Fruit fly (Drosophila melanogaster) whole organism, embryonic: Measurements from ENCODE around the gene CG9471.

Source experiments
- Atf-2 ChIP-seq: fragments of 200-800 bp; sonication (Bioruptor generic); optimal IDR thresholded peaks from 2 replicates; lab custom pipeline; 2016; ENCODE audit warnings: missing biosample characterization, missing genetic modification characterization
- CG10209 ChIP-seq: fragments of 200-800 bp; sonication (Bioruptor generic); optimal IDR thresholded peaks from 3 replicates; lab custom pipeline; 2017; ENCODE audit warnings: missing biosample characterization, mild to moderate bottlenecking, missing genetic modification characterization, missing genetic modification reagents
- CG10274 ChIP-seq: fragments of 200-800 bp; sonication (Bioruptor generic); optimal IDR thresholded peaks from 3 replicates; lab custom pipeline; 2017; ENCODE audit warnings: missing biosample characterization, mild to moderate bottlenecking, missing genetic modification characterization
- CG12299 ChIP-seq: fragments of 200-800 bp; sonication (Bioruptor generic); optimal IDR thresholded peaks from 2 replicates; lab custom pipeline; 2018; ENCODE audit warnings: missing biosample characterization, mild to moderate bottlenecking, missing genetic modification characterization
- CG1647 ChIP-seq: fragments of 200-800 bp; sonication (Bioruptor generic); optimal IDR thresholded peaks from 3 replicates; lab custom pipeline; 2016; ENCODE audit warnings: missing biosample characterization, missing genetic modification characterization
- CG17568 ChIP-seq: fragments of 200-800 bp; sonication (Bioruptor generic); optimal IDR thresholded peaks from 2 replicates; lab custom pipeline; 2018; ENCODE audit warnings: missing biosample characterization, mild to moderate bottlenecking, missing genetic modification characterization, moderate library complexity
- CG30020 ChIP-seq: fragments of 200-800 bp; optimal IDR thresholded peaks from 2 replicates; lab custom pipeline; 2019; ENCODE audit warnings: missing biosample characterization, mild to moderate bottlenecking, missing genetic modification characterization, moderate library complexity
- CG3281 ChIP-seq: fragments of 200-800 bp; sonication (Bioruptor generic); optimal IDR thresholded peaks from 3 replicates; lab custom pipeline; 2017; ENCODE audit warnings: missing biosample characterization, mild to moderate bottlenecking, missing genetic modification characterization
- CG3995 ChIP-seq: fragments of 200-800 bp; sonication (Bioruptor generic); optimal IDR thresholded peaks from 3 replicates; lab custom pipeline; 2016; ENCODE audit warnings: missing biosample characterization, missing genetic modification characterization
- CG5180 ChIP-seq: fragments of 200-800 bp; sonication (Bioruptor generic); optimal IDR thresholded peaks from 3 replicates; lab custom pipeline; 2017; ENCODE audit warnings: missing biosample characterization, missing genetic modification characterization, mild to moderate bottlenecking, moderate library complexity, missing genetic modification reagents
- CG6654 ChIP-seq: fragments of 200-800 bp; sonication (Bioruptor generic); optimal IDR thresholded peaks from 2 replicates; lab custom pipeline; 2017; ENCODE audit warnings: missing biosample characterization, mild to moderate bottlenecking, missing genetic modification characterization
- CG6791 ChIP-seq: fragments of 200-800 bp; sonication (Bioruptor generic); IDR thresholded peaks from 3 replicates; pipeline ENCODE4 v1.3.6; 2022; ENCODE audit warnings: missing biosample characterization, missing genetic modification characterization; ENCODE audit not compliant: partially characterized antibody
- CG7987 ChIP-seq: fragments of 200-800 bp; sonication (Bioruptor generic); optimal IDR thresholded peaks from 2 replicates; lab custom pipeline; 2018; ENCODE audit warnings: missing biosample characterization, mild to moderate bottlenecking, missing genetic modification characterization, moderate library complexity
- CG9437 ChIP-seq: fragments of 200-800 bp; sonication (Bioruptor generic); optimal IDR thresholded peaks from 2 replicates; lab custom pipeline; 2018; ENCODE audit warnings: missing biosample characterization, mild to moderate bottlenecking, missing genetic modification characterization
- CG9932 ChIP-seq: fragments of 200-800 bp; sonication (Bioruptor generic); IDR thresholded peaks from 2 replicates; pipeline ENCODE4 v1.3.6; 2022; ENCODE audit warnings: missing biosample characterization, missing genetic modification characterization
- Chrac-16 ChIP-seq: fragments of 200-800 bp; sonication (Bioruptor generic); optimal IDR thresholded peaks from 3 replicates; lab custom pipeline; 2016; ENCODE audit warnings: missing biosample characterization, missing genetic modification characterization
- Dad ChIP-seq: fragments of 200-800 bp; sonication (Bioruptor generic); optimal IDR thresholded peaks from 3 replicates; lab custom pipeline; 2016; ENCODE audit warnings: missing biosample characterization, missing genetic modification characterization
- Dip3 ChIP-seq: fragments of 200-800 bp; sonication (Bioruptor generic); optimal IDR thresholded peaks from 3 replicates; lab custom pipeline; 2016; ENCODE audit warnings: missing biosample characterization, missing genetic modification characterization
- ERR ChIP-seq: fragments of 200-800 bp; sonication (Bioruptor generic); optimal IDR thresholded peaks from 2 replicates; lab custom pipeline; 2016; ENCODE audit warnings: missing biosample characterization, missing genetic modification characterization
- Hand ChIP-seq: fragments of 200-800 bp; sonication (Bioruptor generic); optimal IDR thresholded peaks from 2 replicates; lab custom pipeline; 2017; ENCODE audit warnings: mild to moderate bottlenecking, missing biosample characterization, missing genetic modification reagents, missing genetic modification characterization
- HmgD ChIP-seq: fragments of 200-800 bp; sonication (Bioruptor generic); optimal IDR thresholded peaks from 3 replicates; lab custom pipeline; 2016; ENCODE audit warnings: missing biosample characterization, missing genetic modification characterization
- Hmx ChIP-seq: fragments of 200-800 bp; sonication (Bioruptor generic); optimal IDR thresholded peaks from 2 replicates; lab custom pipeline; 2016; ENCODE audit warnings: missing biosample characterization, missing genetic modification characterization
- Lhr ChIP-seq: fragments of 200-800 bp; sonication (Bioruptor generic); optimal IDR thresholded peaks from 3 replicates; lab custom pipeline; 2017; ENCODE audit warnings: mild to moderate bottlenecking, missing biosample characterization, missing genetic modification reagents, missing genetic modification characterization
- Ptx1 ChIP-seq: fragments of 200-800 bp; sonication (Bioruptor generic); IDR thresholded peaks from 2 replicates; pipeline ENCODE4 v1.3.6; 2022; ENCODE audit warnings: missing biosample characterization, missing genetic modification characterization
- Sin3A ChIP-seq: fragments of >200 bp; optimal IDR thresholded peaks from 2 replicates; lab custom pipeline; 2018
- Sry-β ChIP-seq: fragments of 200-800 bp; sonication (Bioruptor generic); optimal IDR thresholded peaks from 2 replicates; lab custom pipeline; 2018; ENCODE audit warnings: missing biosample characterization, mild to moderate bottlenecking, missing genetic modification characterization, moderate library complexity
- Sry-δ ChIP-seq: fragments of 200-800 bp; sonication (Bioruptor generic); optimal IDR thresholded peaks from 2 replicates; lab custom pipeline; 2016; ENCODE audit warnings: missing biosample characterization, missing genetic modification characterization
- Usf ChIP-seq: fragments of 200-800 bp; sonication (Bioruptor generic); optimal IDR thresholded peaks from 2 replicates; lab custom pipeline; 2017; ENCODE audit warnings: missing genotype, missing biosample characterization, missing genetic modification characterization
- YL-1 ChIP-seq: fragments of 200-800 bp; sonication (Bioruptor generic); optimal IDR thresholded peaks from 3 replicates; lab custom pipeline; 2017; ENCODE audit warnings: missing biosample characterization, mild to moderate bottlenecking, missing genetic modification characterization
- ac ChIP-seq: fragments of 200-800 bp; sonication (Bioruptor generic); optimal IDR thresholded peaks from 3 replicates; lab custom pipeline; 2017; ENCODE audit warnings: missing biosample characterization, mild to moderate bottlenecking, missing genetic modification characterization
- ara ChIP-seq: fragments of 200-800 bp; sonication (Bioruptor generic); IDR thresholded peaks from 2 replicates; pipeline ENCODE4 v1.3.6; 2022; ENCODE audit warnings: missing biosample characterization, missing genetic modification characterization
- cad ChIP-seq: fragments of >200 bp; optimal IDR thresholded peaks from 2 replicates; lab custom pipeline; 2017; ENCODE audit warnings: missing biosample characterization, missing genetic modification characterization
- croc ChIP-seq: fragments of 200-800 bp; sonication (Bioruptor generic); conservative IDR thresholded peaks from 3 replicates; pipeline ENCODE4 v1.3.6; 2022; ENCODE audit warnings: missing biosample characterization, missing genetic modification characterization
- dimm ChIP-seq: fragments of 200-800 bp; sonication (Bioruptor generic); IDR thresholded peaks from 2 replicates; pipeline ENCODE4 v1.3.6; 2022; ENCODE audit warnings: missing biosample characterization, missing genetic modification characterization
- dm ChIP-seq: fragments of 200-800 bp; sonication (Bioruptor generic); optimal IDR thresholded peaks from 3 replicates; lab custom pipeline; 2016; ENCODE audit warnings: missing biosample characterization, missing genetic modification characterization
- fu2 ChIP-seq: fragments of 200-800 bp; sonication (Bioruptor generic); optimal IDR thresholded peaks from 2 replicates; lab custom pipeline; 2016; ENCODE audit warnings: missing biosample characterization, missing genetic modification characterization
- gfzf ChIP-seq: fragments of 200-800 bp; sonication (Bioruptor generic); optimal IDR thresholded peaks from 2 replicates; lab custom pipeline; 2016; ENCODE audit warnings: missing biosample characterization, mild to moderate bottlenecking, missing genetic modification characterization, moderate library complexity
- gro ChIP-seq: fragments of 200-800 bp; sonication (Bioruptor generic); optimal IDR thresholded peaks from 2 replicates; lab custom pipeline; 2016; ENCODE audit warnings: missing biosample characterization, missing genetic modification characterization
- gsb ChIP-seq: fragments of 200-800 bp; sonication (Bioruptor generic); IDR thresholded peaks from 2 replicates; pipeline ENCODE4 v1.3.6; 2022; ENCODE audit warnings: missing biosample characterization, missing genetic modification characterization
- gsb-n ChIP-seq: fragments of 200-800 bp; sonication (Bioruptor generic); optimal IDR thresholded peaks from 3 replicates; lab custom pipeline; 2018; ENCODE audit warnings: missing biosample characterization, mild to moderate bottlenecking, missing genetic modification characterization
- inv ChIP-seq: fragments of 200-800 bp; sonication (Bioruptor generic); IDR thresholded peaks from 2 replicates; pipeline ENCODE4 v1.3.6; 2022; ENCODE audit warnings: missing biosample characterization, missing genetic modification characterization; ENCODE audit not compliant: partially characterized antibody
- klu ChIP-seq: fragments of 200-800 bp; sonication (Bioruptor generic); IDR thresholded peaks from 2 replicates; pipeline ENCODE4 v1.3.6; 2022; ENCODE audit warnings: missing biosample characterization, missing genetic modification characterization
- mld ChIP-seq: fragments of 200-800 bp; sonication (Bioruptor generic); IDR thresholded peaks from 3 replicates; pipeline ENCODE4 v1.3.6; 2022; ENCODE audit warnings: missing biosample characterization, missing genetic modification characterization; ENCODE audit not compliant: partially characterized antibody
- repo ChIP-seq: fragments of 200-800 bp; sonication (Bioruptor generic); optimal IDR thresholded peaks from 2 replicates; lab custom pipeline; 2016; ENCODE audit warnings: missing biosample characterization, missing genetic modification characterization
- salm ChIP-seq: fragments of 200-800 bp; sonication (Bioruptor generic); optimal IDR thresholded peaks from 2 replicates; lab custom pipeline; 2018; ENCODE audit warnings: missing biosample characterization, mild to moderate bottlenecking, missing genetic modification characterization
- stc ChIP-seq: fragments of 200-800 bp; sonication (Bioruptor generic); IDR thresholded peaks from 2 replicates; pipeline ENCODE4 v1.3.6; 2022; ENCODE audit warnings: missing biosample characterization, missing genetic modification characterization
- sug ChIP-seq: fragments of 200-800 bp; optimal IDR thresholded peaks from 2 replicates; lab custom pipeline; 2019; ENCODE audit warnings: missing biosample characterization, mild to moderate bottlenecking, missing genetic modification characterization, moderate library complexity
- toy ChIP-seq: fragments of 200-800 bp; sonication (Bioruptor generic); IDR thresholded peaks from 2 replicates; pipeline ENCODE4 v1.3.6; 2022; ENCODE audit warnings: missing biosample characterization, missing genetic modification characterization
- ttk ChIP-seq: fragments of 200-800 bp; sonication (Bioruptor generic); IDR thresholded peaks from 2 replicates; pipeline ENCODE4 v2.1.2; 2022; ENCODE audit warnings: missing biosample characterization, missing genetic modification characterization
- wor ChIP-seq: fragments of 200-800 bp; sonication (Bioruptor generic); IDR thresholded peaks from 2 replicates; pipeline ENCODE4 v1.3.6; 2022; ENCODE audit warnings: missing biosample characterization, missing genetic modification characterization

CG9471 gene

dm6 chr3R:9800644-9801330 is 29.4 kb upstream of the CG9471 start, which contains the start of the genes CG9467 and CG8526 (continued):
- no peak for TF ChIP-seq cad (GFP tag; lab: Kevin White, UChicago)
- TF ChIP-seq ERR (GFP tag; lab: Kevin White, UChicago): no peak
- no peak for TF ChIP-seq toy (GFP tag; lab: Robert Waterston, UW)
- TF ChIP-seq Sry-δ (GFP tag; lab: Kevin White, UChicago): peak; percentile 88
- no peak for TF ChIP-seq CG17568
- peak; percentile 66 for TF ChIP-seq Lhr (GFP tag; lab: Kevin White, UChicago)
- peak; percentile 74 for TF ChIP-seq YL-1 (GFP tag; lab: Kevin White, UChicago)
- peak; percentile 52; the same call in 2 of the 3 replicates for TF ChIP-seq croc (GFP tag; lab: Robert Waterston, UW)
- 0 out of 2 replicates have a peak, but pooled peaks have one; percentile 35 for TF ChIP-seq ara
- TF ChIP-seq Hmx (GFP tag; lab: Kevin White, UChicago): no peak
- TF ChIP-seq Hand (GFP tag; lab: Kevin White, UChicago): no peak
- TF ChIP-seq stc: no peak; the same call in 1 of the 2 replicates
- TF ChIP-seq salm (tag; lab: Kevin White, UChicago): peak; percentile 4
- no peak for TF ChIP-seq ttk (GFP tag; lab: Robert Waterston, UW)
- TF ChIP-seq Chrac-16: peak; percentile 74
- no peak for TF ChIP-seq Atf-2 (GFP tag; lab: Kevin White, UChicago)
- TF ChIP-seq CG10274: no peak
- no peak for TF ChIP-seq gro (GFP tag; lab: Kevin White, UChicago)
- peak; percentile 15 for TF ChIP-seq Dip3
- no peak for TF ChIP-seq Dad (GFP tag; lab: Kevin White, UChicago)
- peak; percentile 73 for TF ChIP-seq CG30020
- TF ChIP-seq inv (GFP tag; lab: Robert Waterston, UW): peak; percentile 73
- peak; percentile 43 for TF ChIP-seq CG10209 (GFP tag; lab: Kevin White, UChicago)
- TF ChIP-seq repo: no peak
- TF ChIP-seq wor (GFP tag; lab: Robert Waterston, UW): no peak
- no peak for TF ChIP-seq fu2 (GFP tag; lab: Kevin White, UChicago)
- TF ChIP-seq klu (GFP tag; lab: Robert Waterston, UW): no peak; the same call in 1 of the 2 replicates
- peak; percentile 50 for TF ChIP-seq CG9437 (GFP tag; lab: Kevin White, UChicago)
- no peak for TF ChIP-seq gsb (GFP tag; lab: Robert Waterston, UW)
- TF ChIP-seq sug (tag; lab: Kevin White, UChicago): peak; percentile 100
- TF ChIP-seq ac (GFP tag; lab: Kevin White, UChicago): no peak
- peak; percentile 44 for TF ChIP-seq Sry-β
- no peak for TF ChIP-seq CG7987 (GFP tag; lab: Kevin White, UChicago)
- TF ChIP-seq HmgD (GFP tag; lab: Kevin White, UChicago): no peak
- TF ChIP-seq mld (GFP tag; lab: Robert Waterston, UW): peak; percentile 23; the same call in 1 of the 3 replicates
- peak; percentile 70 for TF ChIP-seq gfzf
- TF ChIP-seq dimm (GFP tag; lab: Robert Waterston, UW): no peak
- no peak for TF ChIP-seq dm (GFP tag; lab: Kevin White, UChicago)
- no peak for TF ChIP-seq gsb-n (tag; lab: Kevin White, UChicago)
- peak; percentile 23 for TF ChIP-seq CG1647 (GFP tag; lab: Kevin White, UChicago)
- TF ChIP-seq CG9932 (GFP tag; lab: Robert Waterston, UW): peak; percentile 86
- peak; percentile 67; the same call in 1 of the 2 replicates for TF ChIP-seq Ptx1
- peak; percentile 63 for TF ChIP-seq CG6791 (GFP tag; lab: Robert Waterston, UW)
- TF ChIP-seq Usf (GFP tag; lab: Kevin White, UChicago): peak; percentile 49
- peak; percentile 59 for TF ChIP-seq Sin3A (lab: Kevin White, UChicago)
- no peak for TF ChIP-seq CG12299
- TF ChIP-seq CG3995 (GFP tag; lab: Kevin White, UChicago): peak; percentile 99
- no peak for TF ChIP-seq CG6654 (GFP tag; lab: Kevin White, UChicago)
- peak; percentile 59 for TF ChIP-seq CG3281 (GFP tag; lab: Kevin White, UChicago)
- TF ChIP-seq CG5180 (GFP tag; lab: Kevin White, UChicago): no peak
